Fruit fly (Drosophila melanogaster): ENCODE results near the gene CG34357.

DNA sequence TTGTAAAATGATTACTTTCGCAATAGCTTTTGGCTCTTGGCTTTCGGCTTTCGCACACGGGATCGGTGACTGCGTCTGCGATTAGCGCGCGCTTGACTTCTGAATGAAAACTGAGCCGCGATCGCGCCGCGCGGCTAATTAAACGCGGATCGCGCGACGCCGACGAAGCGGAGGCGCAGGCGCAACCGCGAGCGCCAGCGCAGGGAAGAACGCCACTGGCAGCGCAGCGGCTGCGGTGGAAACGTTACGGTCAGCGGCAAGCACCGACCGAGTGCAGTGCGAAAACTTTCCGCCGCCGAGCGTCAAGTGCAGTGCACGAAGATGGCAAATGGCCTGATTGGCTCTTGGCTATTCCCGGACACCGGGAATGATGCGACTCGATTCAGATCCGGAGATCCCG lies 95.1 kb downstream of the CG34357 start, which contains the start of gene CG31522:
- TF ChIP-seq kay (GFP tag; ENCODE audit: borderline replicate concordance) (no peak), Mnt (GFP tag; optimal IDR thresholded peaks at IDR 0.05) (no peak), CG1620 (GFP tag; optimal IDR thresholded peaks at IDR 0.05) (no peak), CG14711 (tag; optimal IDR thresholded peaks at IDR 0.05) (no peak), CG11617 (GFP tag; optimal IDR thresholded peaks at IDR 0.05) (no peak), CG5204 (GFP tag; optimal IDR thresholded peaks at IDR 0.05) (no peak), cic (GFP tag; optimal IDR thresholded peaks at IDR 0.05) (no peak), bab1 (GFP tag; optimal IDR thresholded peaks at IDR 0.05) (no peak)

Data from whole organism, adult.